Fruit fly (Drosophila melanogaster): ENCODE measurements around the gene CG15399.
A peak's percentile ranks its signal among the peaks of the same experiment; 100 is the strongest.

CG15399 gene

DNA sequence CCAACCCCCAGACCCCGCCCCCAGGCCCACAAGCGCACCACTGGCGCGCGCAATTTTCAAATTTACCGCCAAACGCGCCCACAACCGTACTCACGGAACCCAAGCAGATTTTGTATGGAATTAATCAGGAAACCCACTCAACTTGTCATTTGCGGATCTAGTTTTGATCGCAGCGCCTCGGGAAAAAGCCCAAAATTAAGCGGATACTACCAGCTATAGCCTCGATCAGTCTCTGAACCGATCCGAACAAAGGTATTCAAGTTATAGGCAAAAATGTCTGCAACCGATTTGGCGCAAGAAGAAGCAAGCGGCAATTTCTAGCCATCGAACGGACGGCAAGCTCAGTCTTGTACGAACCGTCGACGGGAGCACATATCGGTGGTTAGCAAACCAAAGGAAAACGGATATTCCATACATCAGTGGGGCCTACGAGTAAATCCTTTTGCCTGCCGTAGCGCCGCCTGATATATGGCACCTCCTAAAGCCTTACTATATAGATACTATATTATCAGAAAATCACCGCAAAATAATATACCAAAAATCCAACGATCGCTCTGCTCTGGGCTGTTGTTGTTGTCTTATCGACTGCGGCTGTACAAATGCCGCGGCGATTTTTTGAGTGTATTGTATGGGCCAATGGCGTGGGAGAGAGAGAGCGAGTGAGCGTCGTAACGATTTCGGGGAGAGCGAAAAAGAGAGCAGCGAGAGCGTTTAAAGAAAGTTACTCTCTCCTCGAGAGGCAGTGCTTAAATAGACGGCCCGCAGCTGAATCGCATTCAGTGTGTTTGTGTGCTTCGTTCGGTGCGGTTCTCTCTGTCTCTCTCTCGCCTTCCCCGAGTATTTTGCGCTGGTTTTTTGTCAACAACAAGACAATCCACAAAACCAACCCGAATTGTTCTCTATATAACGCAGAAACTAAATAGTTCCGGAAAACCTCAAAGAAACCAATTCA lies 18.8 kb downstream of the CG15399 start, which contains the start of gene Pgk:
TSS of gene Pgk (minus strand) at position 609 of the 952 bp plus-strand sequence.
- TF ChIP-seq pan (optimal IDR thresholded peaks at IDR 0.05): no peak
- TF ChIP-seq Dll (optimal IDR thresholded peaks at IDR 0.05): peak; percentile 100
- peak; percentile 84 for TF ChIP-seq psq (optimal IDR thresholded peaks at IDR 0.05)
- TF ChIP-seq usp (GFP tag; optimal IDR thresholded peaks at IDR 0.05): no peak
- TF ChIP-seq CG8478 (optimal IDR thresholded peaks at IDR 0.05): no peak
- TF ChIP-seq EcR (GFP tag; optimal IDR thresholded peaks at IDR 0.05): no peak

DNA sequence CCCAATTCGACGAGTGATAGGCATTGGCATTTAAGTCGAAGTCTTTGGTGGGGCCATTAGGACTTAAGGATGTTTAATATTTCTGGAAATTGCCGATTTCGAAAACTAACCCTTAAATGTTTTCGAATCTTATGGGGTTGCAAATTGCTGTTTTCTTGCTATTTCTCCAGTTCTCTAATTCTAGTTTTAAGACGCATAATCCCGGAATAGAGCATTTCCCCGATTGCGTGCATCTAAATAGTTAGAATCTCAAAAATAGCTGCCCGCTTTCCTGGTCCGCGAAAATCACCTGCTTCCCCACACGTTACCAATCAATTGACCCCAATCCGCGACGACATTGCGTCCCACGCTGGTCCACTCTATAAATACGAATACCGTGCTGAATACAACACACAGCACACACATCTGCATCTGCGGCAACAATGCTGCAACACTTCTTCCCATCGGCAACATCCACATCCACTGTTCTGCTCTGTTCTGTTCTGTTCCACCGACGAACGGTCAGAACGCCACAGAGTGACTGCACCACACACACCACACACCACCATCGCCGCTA lies 19.6 kb downstream of the CG15399 start, which contains the start of gene Bacc:
TSS of gene Bacc (plus strand) at position 542 of the 556 bp plus-strand sequence.
- no peak for TF ChIP-seq Dll (optimal IDR thresholded peaks at IDR 0.05)
- TF ChIP-seq CG8478 (optimal IDR thresholded peaks at IDR 0.05): no peak
- TF ChIP-seq EcR (GFP tag; optimal IDR thresholded peaks at IDR 0.05): no peak
- TF ChIP-seq pan (optimal IDR thresholded peaks at IDR 0.05): no peak
- no peak for TF ChIP-seq psq (optimal IDR thresholded peaks at IDR 0.05)
- no peak for TF ChIP-seq usp (GFP tag; optimal IDR thresholded peaks at IDR 0.05)

DNA sequence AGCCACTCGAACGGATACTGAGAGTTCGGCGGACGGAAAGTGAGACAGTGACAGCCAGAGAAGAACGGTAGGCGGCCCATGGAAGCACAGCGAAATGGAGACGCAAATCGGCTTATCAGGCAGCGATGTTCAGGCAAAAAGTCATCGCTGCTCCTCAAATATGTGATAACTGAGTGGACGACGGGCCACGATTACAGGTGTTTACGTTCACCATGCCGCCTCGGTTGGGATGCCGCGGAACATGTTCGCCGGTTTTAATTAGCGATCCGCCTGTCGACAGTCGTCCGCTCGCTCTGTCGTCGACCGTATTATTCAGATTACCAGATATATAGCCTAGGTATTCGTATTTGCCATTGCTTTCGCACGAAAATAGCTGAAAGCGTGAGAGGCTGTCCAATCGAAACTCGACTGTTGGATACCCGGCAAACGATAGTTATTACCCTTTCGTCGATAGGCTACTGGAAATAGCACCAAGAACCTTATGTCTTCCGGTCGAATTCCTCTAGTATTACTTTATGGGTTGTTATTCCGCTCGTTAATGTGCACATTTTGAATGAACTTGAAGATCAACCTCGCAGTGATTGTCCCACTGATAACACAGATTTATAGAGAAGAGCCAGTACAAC lies 20.4 kb downstream of the CG15399 start:
- TF ChIP-seq usp (GFP tag; optimal IDR thresholded peaks at IDR 0.05) (no peak), Dll (optimal IDR thresholded peaks at IDR 0.05) (peak; percentile 32)

DNA sequence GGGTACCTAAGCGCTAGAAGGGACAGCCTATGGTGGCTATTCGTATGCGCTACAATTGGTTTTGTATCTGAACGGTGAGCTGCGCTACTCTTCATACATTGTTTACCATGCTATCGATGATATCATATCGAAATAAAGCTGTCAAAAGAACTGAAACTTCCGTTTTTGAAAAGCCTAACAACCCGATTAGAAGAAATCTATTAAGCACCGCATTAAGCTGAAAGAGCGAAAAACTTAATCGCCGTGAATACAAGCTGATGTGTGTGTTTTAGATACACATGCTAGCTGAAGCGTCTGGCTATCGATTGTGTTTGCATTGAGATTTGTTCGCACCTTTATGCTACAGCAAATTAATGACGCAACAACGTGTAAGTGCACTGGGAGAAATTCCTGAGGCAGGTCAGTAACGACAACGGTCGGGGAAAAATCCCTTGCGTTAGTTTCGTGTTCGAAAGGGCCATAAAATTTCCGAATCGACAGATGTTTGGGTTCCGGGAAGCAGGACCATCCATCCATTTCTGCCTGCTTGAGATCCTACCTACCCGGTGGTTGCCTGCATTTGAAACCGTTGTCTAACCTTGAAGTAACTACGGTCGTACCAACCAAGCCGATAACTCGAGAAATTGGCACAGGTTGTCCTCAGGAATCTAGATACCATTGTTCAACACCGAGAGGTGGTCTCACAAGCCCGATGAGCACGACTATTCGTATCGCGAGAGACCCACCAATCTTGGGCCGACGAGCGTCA lies 21.1 kb downstream of the CG15399 start:
- TF ChIP-seq Dll (optimal IDR thresholded peaks at IDR 0.05): no peak
- no peak for TF ChIP-seq pan (optimal IDR thresholded peaks at IDR 0.05)
- TF ChIP-seq usp (GFP tag; optimal IDR thresholded peaks at IDR 0.05): no peak
- TF ChIP-seq CG8478 (optimal IDR thresholded peaks at IDR 0.05): no peak
- TF ChIP-seq EcR (GFP tag; optimal IDR thresholded peaks at IDR 0.05): no peak
- TF ChIP-seq psq (optimal IDR thresholded peaks at IDR 0.05): no peak

DNA sequence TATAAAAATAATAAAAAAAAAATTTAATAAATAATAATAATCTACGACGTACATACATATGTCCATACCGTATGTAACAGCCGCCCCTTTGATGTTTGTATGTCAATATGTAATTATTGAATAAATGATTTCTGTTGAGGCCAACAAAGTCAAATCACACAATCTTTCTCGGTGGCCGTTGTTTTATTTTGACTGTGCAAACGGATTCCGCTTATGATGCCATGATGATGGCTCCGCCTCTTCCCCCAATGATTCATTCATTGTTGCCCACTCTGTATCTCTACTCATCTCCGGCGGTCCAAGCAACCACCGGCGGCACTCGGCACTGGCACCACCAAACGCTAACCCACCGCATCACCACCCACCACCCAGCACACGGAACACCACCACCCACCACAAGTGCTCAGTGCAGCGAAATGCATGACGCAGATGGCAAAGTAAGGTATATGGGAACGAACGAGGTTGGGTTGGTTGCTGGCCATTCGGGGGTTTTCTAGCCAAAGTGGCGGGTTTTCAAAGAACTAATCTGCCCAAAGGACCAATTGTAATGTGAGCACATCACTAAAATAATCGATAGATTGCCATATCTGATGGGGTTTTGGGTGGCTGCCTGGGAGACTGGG lies 22.3 kb downstream of the CG15399 start:
- TF ChIP-seq CG8478 (optimal IDR thresholded peaks at IDR 0.05): no peak
- no peak for TF ChIP-seq EcR (GFP tag; optimal IDR thresholded peaks at IDR 0.05)
- no peak for TF ChIP-seq psq (optimal IDR thresholded peaks at IDR 0.05)
- TF ChIP-seq usp (GFP tag; optimal IDR thresholded peaks at IDR 0.05): no peak
- peak; percentile 15 for TF ChIP-seq Dll (optimal IDR thresholded peaks at IDR 0.05)

DNA sequence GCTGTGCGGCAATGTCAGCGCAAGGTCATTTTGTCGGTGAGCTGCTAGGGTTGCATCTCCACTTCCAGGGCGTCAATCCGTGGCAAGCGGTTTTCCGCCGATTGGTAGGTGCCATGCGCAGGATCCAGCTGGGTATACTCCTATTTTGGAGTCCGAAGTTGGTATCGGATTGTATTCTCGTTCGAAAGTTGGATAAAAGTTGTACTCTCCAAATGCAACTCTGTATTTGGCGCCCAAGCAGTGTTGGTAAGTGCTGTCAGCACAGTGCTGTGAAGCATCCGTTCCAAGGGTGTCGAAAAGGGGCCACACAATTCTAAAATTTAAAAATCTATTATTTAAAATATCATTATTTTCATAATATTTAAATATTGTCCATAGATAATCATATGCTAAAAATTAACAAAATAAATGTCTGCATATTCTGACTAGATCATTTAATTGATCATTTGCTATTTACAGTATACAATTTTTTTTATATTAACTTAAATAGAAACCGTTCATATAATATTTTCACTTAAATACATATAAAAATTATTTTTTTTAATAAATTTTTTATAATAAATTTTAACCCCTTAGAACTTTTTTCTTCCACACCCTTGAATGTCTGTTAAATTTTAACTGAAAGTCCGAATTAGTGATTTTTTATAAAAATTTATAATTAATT lies 23.0 kb downstream of the CG15399 start:
- TF ChIP-seq CG8478 (optimal IDR thresholded peaks at IDR 0.05) (no peak), Dll (optimal IDR thresholded peaks at IDR 0.05) (no peak), pan (optimal IDR thresholded peaks at IDR 0.05) (no peak), EcR (GFP tag; optimal IDR thresholded peaks at IDR 0.05) (no peak), usp (GFP tag; optimal IDR thresholded peaks at IDR 0.05) (no peak), psq (optimal IDR thresholded peaks at IDR 0.05) (no peak)

DNA sequence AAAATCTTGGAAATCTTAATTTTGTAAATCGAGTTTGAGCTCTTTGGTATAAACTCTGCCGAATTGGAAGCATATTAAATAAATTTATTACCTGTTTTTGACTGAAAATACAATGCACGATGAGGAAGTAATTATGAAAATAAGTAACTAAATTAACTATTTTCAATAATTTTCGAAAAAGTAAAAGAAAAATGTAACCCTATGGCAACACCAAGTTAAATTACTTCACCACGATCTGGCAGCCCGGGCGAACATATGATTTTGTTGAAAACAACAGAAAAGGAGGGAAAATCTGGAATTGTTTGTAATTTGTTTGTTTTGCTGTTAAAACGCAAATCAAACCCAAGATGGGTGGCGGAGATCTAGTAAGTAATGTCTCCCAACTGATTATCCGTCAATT lies 26.7 kb downstream of the CG15399 start, which contains the start of the genes CG9961 and Cwc25:
TSS of gene CG9961 (minus strand) at position 83 of the 400 bp plus-strand sequence.
TSS of gene Cwc25 (plus strand) at position 247 of the 400 bp plus-strand sequence.
- TF ChIP-seq CG8478 (optimal IDR thresholded peaks at IDR 0.05): no peak
- no peak for TF ChIP-seq Dll (optimal IDR thresholded peaks at IDR 0.05)
- TF ChIP-seq EcR (GFP tag; optimal IDR thresholded peaks at IDR 0.05): no peak
- no peak for TF ChIP-seq usp (GFP tag; optimal IDR thresholded peaks at IDR 0.05)
- no peak for TF ChIP-seq pan (optimal IDR thresholded peaks at IDR 0.05)
- no peak for TF ChIP-seq psq (optimal IDR thresholded peaks at IDR 0.05)

DNA sequence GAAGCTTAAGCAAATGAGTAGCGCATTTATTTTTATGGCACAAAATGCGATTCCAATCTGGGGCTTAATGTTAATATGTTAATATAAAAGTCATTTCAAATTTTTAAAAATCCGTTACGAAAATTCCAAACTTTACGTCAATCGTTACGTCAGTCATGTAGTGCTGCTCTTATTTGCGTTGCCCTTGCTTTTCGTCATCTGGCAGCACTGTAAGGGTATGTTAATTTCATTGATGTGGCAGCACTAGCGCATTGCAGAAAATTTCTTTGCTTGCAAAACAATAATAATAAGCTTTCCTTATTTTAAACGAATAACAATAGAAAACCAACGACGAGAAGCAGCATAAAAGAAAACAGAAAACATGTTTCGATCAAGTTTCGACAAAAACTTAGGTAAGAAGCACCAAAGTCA lies 31.8 kb downstream of the CG15399 start, which contains the start of gene Hrs:
TSS of gene Hrs (plus strand) at position 167 of the 411 bp plus-strand sequence.
- TF ChIP-seq pan (optimal IDR thresholded peaks at IDR 0.05) (no peak), psq (optimal IDR thresholded peaks at IDR 0.05) (no peak), EcR (GFP tag; optimal IDR thresholded peaks at IDR 0.05) (no peak), Dll (optimal IDR thresholded peaks at IDR 0.05) (no peak), CG8478 (optimal IDR thresholded peaks at IDR 0.05) (no peak), usp (GFP tag; optimal IDR thresholded peaks at IDR 0.05) (no peak)

DNA sequence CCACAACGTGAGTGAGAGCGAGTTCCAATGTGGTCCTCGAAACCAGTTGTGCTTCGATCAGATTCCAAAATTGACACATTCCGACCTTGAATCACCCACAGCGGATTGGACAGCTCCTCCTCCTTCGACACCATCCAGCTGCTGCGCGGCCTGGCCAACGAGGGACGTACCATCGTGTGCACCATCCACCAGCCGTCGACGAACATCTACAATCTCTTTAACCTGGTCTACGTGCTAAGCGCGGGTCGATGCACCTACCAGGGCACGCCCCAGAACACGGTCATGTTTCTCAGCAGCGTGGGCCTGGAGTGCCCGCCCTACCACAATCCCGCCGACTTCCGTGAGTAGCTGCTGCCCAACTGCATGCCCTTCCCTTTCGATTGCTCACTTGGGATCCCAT lies 34.0 kb downstream of the CG15399 start:
- no peak for TF ChIP-seq psq (optimal IDR thresholded peaks at IDR 0.05)
- no peak for TF ChIP-seq pan (optimal IDR thresholded peaks at IDR 0.05)
- no peak for TF ChIP-seq CG8478 (optimal IDR thresholded peaks at IDR 0.05)
- no peak for TF ChIP-seq EcR (GFP tag; optimal IDR thresholded peaks at IDR 0.05)

DNA sequence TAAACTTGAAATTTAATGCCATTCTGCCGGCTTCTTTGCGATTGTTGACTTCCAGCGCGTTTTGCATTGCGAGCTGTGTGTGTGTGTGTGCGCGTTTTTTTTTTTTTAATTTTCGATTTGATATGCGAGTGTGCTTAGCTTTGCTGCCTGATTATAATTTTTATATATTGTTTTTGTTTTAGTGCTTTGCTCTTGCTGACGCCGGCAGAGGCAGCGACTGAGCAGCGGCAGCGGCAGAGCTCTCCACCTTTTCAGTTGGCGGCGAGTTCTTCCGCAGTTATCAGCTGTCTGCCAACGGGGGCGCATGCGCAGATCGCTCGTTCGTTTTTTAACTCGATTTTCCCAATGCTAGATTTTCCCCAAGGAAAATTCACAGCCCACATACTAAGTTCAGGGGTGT lies 36.0 kb downstream of the CG15399 start:
- no peak for TF ChIP-seq EcR (GFP tag; optimal IDR thresholded peaks at IDR 0.05)
- TF ChIP-seq psq (optimal IDR thresholded peaks at IDR 0.05): no peak
- TF ChIP-seq pan (optimal IDR thresholded peaks at IDR 0.05): no peak
- TF ChIP-seq usp (GFP tag; optimal IDR thresholded peaks at IDR 0.05): no peak
- TF ChIP-seq CG8478 (optimal IDR thresholded peaks at IDR 0.05): no peak
- no peak for TF ChIP-seq Dll (optimal IDR thresholded peaks at IDR 0.05)
